Worm (Caenorhabditis elegans) whole organism, L2 larva: ENCODE results near the gene rpn-2.

Experiments
- C34F6.9 ChIP-seq: fragments of 150-350 bp; optimal IDR thresholded peaks from 2 replicates; lab custom pipeline; 2014; ENCODE audit warnings: missing biosample characterization, missing genetic modification characterization
- F13H6.1 ChIP-seq: sonication (generic microtip); optimal IDR thresholded peaks from 2 replicates; lab custom pipeline; 2016; ENCODE audit warnings: missing genetic modification characterization, missing compliant biosample characterization
- R02D3.7 ChIP-seq: fragments of 150-350 bp; optimal IDR thresholded peaks from 2 replicates; lab custom pipeline; 2014; ENCODE audit warnings: missing biosample characterization, missing genetic modification characterization
- Y55F3AM.14 ChIP-seq: fragments of 200-800 bp; sonication (Bioruptor generic); optimal IDR thresholded peaks from 2 replicates; lab custom pipeline; 2018; ENCODE audit warnings: mild to moderate bottlenecking, missing genetic modification characterization, missing compliant biosample characterization
- ZK546.5 ChIP-seq: sonication (generic microtip); optimal IDR thresholded peaks from 2 replicates; lab custom pipeline; 2017; ENCODE audit warnings: missing biosample characterization, missing genetic modification characterization
- aly-2 ChIP-seq: fragments of 150-350 bp; optimal IDR thresholded peaks from 2 replicates; lab custom pipeline; 2014; ENCODE audit warnings: missing biosample characterization, missing genetic modification characterization
- ama-1 ChIP-seq: fragments of 150-350 bp; optimal IDR thresholded peaks from 2 replicates; lab custom pipeline; 2018; ENCODE audit warnings: inconsistent platforms
- ceh-16 ChIP-seq: fragments of 150-350 bp; optimal IDR thresholded peaks from 2 replicates; lab custom pipeline; 2014; ENCODE audit warnings: missing biosample characterization, missing genetic modification characterization
- ceh-82 ChIP-seq: fragments of 150-350 bp; optimal IDR thresholded peaks from 2 replicates; lab custom pipeline; 2014; ENCODE audit warnings: missing biosample characterization, missing genetic modification characterization
- crh-2 ChIP-seq: sonication (generic microtip); optimal IDR thresholded peaks from 2 replicates; lab custom pipeline; 2017; ENCODE audit warnings: missing biosample characterization, missing genetic modification characterization
- dmd-4 ChIP-seq: sonication (generic microtip); optimal IDR thresholded peaks from 2 replicates; lab custom pipeline; 2017; ENCODE audit warnings: missing biosample characterization, missing genetic modification characterization
- elt-1 ChIP-seq: fragments of 150-350 bp; optimal IDR thresholded peaks from 2 replicates; lab custom pipeline; 2014; ENCODE audit warnings: missing biosample characterization, missing genetic modification characterization
- elt-3 ChIP-seq: sonication (generic microtip); optimal IDR thresholded peaks from 2 replicates; lab custom pipeline; 2017; ENCODE audit warnings: missing biosample characterization, missing genetic modification characterization
- fos-1 ChIP-seq: fragments of 150-350 bp; optimal IDR thresholded peaks from 2 replicates; lab custom pipeline; 2014; ENCODE audit warnings: missing biosample characterization, missing genetic modification characterization
- gmeb-1 ChIP-seq: fragments of 150-350 bp; optimal IDR thresholded peaks from 2 replicates; lab custom pipeline; 2014; ENCODE audit warnings: missing biosample characterization, missing genetic modification characterization
- lin-11 ChIP-seq: fragments of 150-350 bp; sonication (generic microtip); optimal IDR thresholded peaks from 2 replicates; lab custom pipeline; 2014; ENCODE audit warnings: missing biosample characterization, missing genetic modification characterization, inconsistent platforms, mixed read lengths
- lin-39 ChIP-seq: fragments of 150-350 bp; optimal IDR thresholded peaks from 2 replicates; lab custom pipeline; 2014; ENCODE audit warnings: missing biosample characterization, missing genetic modification reagents, missing genetic modification characterization
- lsy-2 ChIP-seq, 2 experiments: fragments of 150-350 bp in 1 of 2; sonication (generic microtip) in 1 of 2; optimal IDR thresholded peaks; 2 replicates each; lab custom pipeline; 2014 to 2017; ENCODE audit warnings: missing biosample characterization in 2 of 2, missing genetic modification characterization in 2 of 2
- mab-5 ChIP-seq: fragments of 150-350 bp; optimal IDR thresholded peaks from 2 replicates; lab custom pipeline; 2014; ENCODE audit warnings: missing biosample characterization, missing genetic modification characterization
- mbf-1 ChIP-seq: sonication (generic microtip); optimal IDR thresholded peaks from 2 replicates; lab custom pipeline; 2017; ENCODE audit warnings: missing biosample characterization, missing genetic modification characterization
- mdl-1 ChIP-seq, 2 experiments: fragments of 150-350 bp in 1 of 2; sonication (generic microtip) in 1 of 2; optimal IDR thresholded peaks; 2 replicates each; lab custom pipeline; 2017; ENCODE audit warnings: missing biosample characterization in 2 of 2, missing genetic modification characterization in 2 of 2
- nhr-10 ChIP-seq: sonication (generic microtip); optimal IDR thresholded peaks from 2 replicates; lab custom pipeline; 2017; ENCODE audit warnings: missing biosample characterization, missing genetic modification characterization
- nhr-12 ChIP-seq: fragments of 150-350 bp; optimal IDR thresholded peaks from 2 replicates; lab custom pipeline; 2014; ENCODE audit warnings: missing biosample characterization, missing genetic modification characterization
- nhr-129 ChIP-seq: fragments of 150-350 bp; optimal IDR thresholded peaks from 2 replicates; lab custom pipeline; 2014; ENCODE audit warnings: missing biosample characterization, missing genetic modification characterization
- nhr-21 ChIP-seq: fragments of 150-350 bp; optimal IDR thresholded peaks from 2 replicates; lab custom pipeline; 2014; ENCODE audit warnings: missing biosample characterization, missing genetic modification characterization
- nhr-23 ChIP-seq: fragments of 150-350 bp; optimal IDR thresholded peaks from 2 replicates; lab custom pipeline; 2014; ENCODE audit warnings: missing biosample characterization, missing genetic modification reagents, missing genetic modification characterization
- nhr-237 ChIP-seq: fragments of 150-350 bp; optimal IDR thresholded peaks from 2 replicates; lab custom pipeline; 2014; ENCODE audit warnings: missing biosample characterization, missing genetic modification characterization
- nhr-25 ChIP-seq: fragments of 150-350 bp; sonication (generic microtip); optimal IDR thresholded peaks from 3 replicates; lab custom pipeline; 2014; ENCODE audit warnings: missing biosample characterization, missing genetic modification characterization
- nhr-6 ChIP-seq: fragments of 150-350 bp; optimal IDR thresholded peaks from 2 replicates; lab custom pipeline; 2014; ENCODE audit warnings: missing biosample characterization, missing genetic modification characterization
- nhr-77 ChIP-seq: fragments of 150-350 bp; optimal IDR thresholded peaks from 2 replicates; lab custom pipeline; 2014; ENCODE audit warnings: missing biosample characterization, missing genetic modification characterization
- peb-1 ChIP-seq: fragments of 150-350 bp; optimal IDR thresholded peaks from 2 replicates; lab custom pipeline; 2014; ENCODE audit warnings: missing biosample characterization, missing genetic modification characterization
- sem-4 ChIP-seq: fragments of 150-350 bp; optimal IDR thresholded peaks from 2 replicates; lab custom pipeline; 2014; ENCODE audit warnings: missing biosample characterization, missing genetic modification reagents, missing genetic modification characterization
- skn-1 ChIP-seq: sonication (generic microtip); optimal IDR thresholded peaks from 2 replicates; lab custom pipeline; 2017; ENCODE audit warnings: missing biosample characterization, missing genetic modification characterization
- sma-3 ChIP-seq: sonication (generic microtip); optimal IDR thresholded peaks from 2 replicates; lab custom pipeline; 2016; ENCODE audit warnings: missing genetic modification reagents, missing genetic modification characterization, missing compliant biosample characterization
- sma-9 ChIP-seq, 2 experiments: fragments of 150-350 bp in 1 of 2; sonication (generic microtip) in 1 of 2; optimal IDR thresholded peaks; 2 replicates each; lab custom pipeline; 2014 to 2016; ENCODE audit warnings: missing genetic modification characterization in 2 of 2, mild to moderate bottlenecking in 1 of 2, missing biosample characterization in 1 of 2, missing compliant biosample characterization in 1 of 2, missing genetic modification reagents in 1 of 2, moderate library complexity in 1 of 2
- snpc-4 ChIP-seq: fragments of 150-350 bp; optimal IDR thresholded peaks from 2 replicates; lab custom pipeline; 2014; ENCODE audit warnings: missing biosample characterization, missing genetic modification characterization
- unc-39 ChIP-seq: fragments of 150-350 bp; optimal IDR thresholded peaks from 2 replicates; lab custom pipeline; 2014; ENCODE audit warnings: missing biosample characterization, missing genetic modification characterization
- unc-55 ChIP-seq: fragments of 150-350 bp; sonication (generic microtip); optimal IDR thresholded peaks from 3 replicates; lab custom pipeline; 2014; ENCODE audit warnings: missing biosample characterization, missing genetic modification reagents, missing genetic modification characterization
- unc-62 ChIP-seq: fragments of 150-350 bp; optimal IDR thresholded peaks from 2 replicates; lab custom pipeline; 2014; ENCODE audit warnings: missing biosample characterization, missing genetic modification reagents, missing genetic modification characterization
- zag-1 ChIP-seq: fragments of 150-350 bp; optimal IDR thresholded peaks from 2 replicates; lab custom pipeline; 2014; ENCODE audit warnings: missing biosample characterization, missing genetic modification characterization
- ztf-1 ChIP-seq: fragments of 200-800 bp; sonication (Bioruptor generic); conservative IDR thresholded peaks from 2 replicates; pipeline ENCODE4 v1.3.6; 2022; ENCODE audit warnings: missing genetic modification characterization, missing compliant biosample characterization
- ztf-11 ChIP-seq: sonication (generic microtip); optimal IDR thresholded peaks from 2 replicates; lab custom pipeline; 2017; ENCODE audit warnings: missing biosample characterization, missing genetic modification characterization
- ztf-4 ChIP-seq: fragments of 150-350 bp; optimal IDR thresholded peaks from 2 replicates; lab custom pipeline; 2014; ENCODE audit warnings: missing biosample characterization, missing genetic modification characterization

rpn-2 gene

ce11 chrIII:6168497-6169227 is 30.3 kb upstream of the rpn-2 start, which contains the start of gene efk-1:
Gene efk-1 (minus strand): TSS chrIII:6168547.
- TF ChIP-seq ama-1 (lab: Kevin White, UChicago) (peak; percentile 20), nhr-23 (tag; lab: Kevin White, UChicago) (no peak), sem-4 (no peak), peb-1 (no peak), mbf-1 (no peak), dmd-4 (tag; lab: Kevin White, UChicago) (no peak), crh-2 (tag; lab: Kevin White, UChicago) (peak; percentile 36), ceh-16 (tag; lab: Kevin White, UChicago) (no peak), ceh-82 (tag; lab: Kevin White, UChicago) (no peak), nhr-129 (tag; lab: Kevin White, UChicago) (peak; percentile 42), F13H6.1 (tag; lab: Kevin White, UChicago) (no peak), C34F6.9 (tag; lab: Kevin White, UChicago) (peak; percentile 21), mdl-1 (tag; optimal IDR thresholded peaks at IDR 0.05; lab: Kevin White, UChicago) (no peak), zag-1 (tag; lab: Kevin White, UChicago) (no peak)

ce11 chrIII:6170038-6170437 is 28.9 kb upstream of the rpn-2 start:
- TF ChIP-seq ztf-11 (tag; lab: Kevin White, UChicago) (no peak), nhr-129 (tag; lab: Kevin White, UChicago) (peak; percentile 74), crh-2 (tag; lab: Kevin White, UChicago) (peak; percentile 32), sma-9 (GFP tag; optimal IDR thresholded peaks at IDR 0.05; lab: Kevin White, UChicago) (peak; percentile 37), sma-9 (tag; optimal IDR thresholded peaks at IDR 0.05; lab: Kevin White, UChicago) (no peak), fos-1 (peak; percentile 3), Y55F3AM.14 (GFP tag; lab: Kevin White, UChicago) (no peak), ama-1 (lab: Kevin White, UChicago) (peak; percentile 56), nhr-12 (tag; lab: Kevin White, UChicago) (no peak), F13H6.1 (tag; lab: Kevin White, UChicago) (peak; percentile 46), mbf-1 (no peak), nhr-25 (peak; percentile 13), C34F6.9 (tag; lab: Kevin White, UChicago) (peak; percentile 80), mab-5 (peak; percentile 21), ceh-16 (tag; lab: Kevin White, UChicago) (no peak), lsy-2 (tag; optimal IDR thresholded peaks at IDR 0.05; lab: Kevin White, UChicago) (peak in 1 of 2 experiments; percentile 60), unc-55 (GFP tag; lab: Kevin White, UChicago) (peak; percentile 45), elt-3 (tag; lab: Kevin White, UChicago) (no peak)

ce11 chrIII:6173020-6173597 is 25.9 kb upstream of the rpn-2 start, which contains the start of the genes abcf-3 and F42A10.5:
Gene abcf-3 (plus strand): TSS chrIII:6173403.
Gene F42A10.5 (minus strand): TSS chrIII:6173477.
- TF ChIP-seq lin-11 = no peak
- peak; percentile 66 for TF ChIP-seq mab-5
- TF ChIP-seq mbf-1 = no peak
- no peak for TF ChIP-seq elt-3 (tag; lab: Kevin White, UChicago)
- no peak for TF ChIP-seq skn-1
- peak; percentile 17 for TF ChIP-seq fos-1
- TF ChIP-seq Y55F3AM.14 (GFP tag; lab: Kevin White, UChicago) = no peak
- no peak for TF ChIP-seq ceh-16 (tag; lab: Kevin White, UChicago)
- TF ChIP-seq zag-1 (tag; lab: Kevin White, UChicago) = no peak
- TF ChIP-seq unc-39 (tag; lab: Kevin White, UChicago) = no peak
- TF ChIP-seq nhr-237 = no peak
- peak; percentile 42 for TF ChIP-seq sma-3 (GFP tag; lab: Kevin White, UChicago)
- no peak for TF ChIP-seq unc-62
- no peak for TF ChIP-seq elt-1 (tag; lab: Kevin White, UChicago)
- TF ChIP-seq nhr-129 (tag; lab: Kevin White, UChicago) = peak; percentile 70
- no peak for TF ChIP-seq ztf-1 (GFP tag; lab: Robert Waterston, UW)
- TF ChIP-seq sem-4 = peak; percentile 28
- TF ChIP-seq nhr-6 (tag; lab: Kevin White, UChicago) = peak; percentile 46
- no peak for TF ChIP-seq nhr-10 (tag; lab: Kevin White, UChicago)
- TF ChIP-seq nhr-12 (tag; lab: Kevin White, UChicago) = no peak
- TF ChIP-seq aly-2 (tag; lab: Kevin White, UChicago) = no peak
- peak; percentile 17 for TF ChIP-seq ztf-4 (tag; lab: Kevin White, UChicago)
- TF ChIP-seq peb-1 = no peak
- TF ChIP-seq nhr-23 (tag; lab: Kevin White, UChicago) = no peak
- no peak for TF ChIP-seq nhr-25
- TF ChIP-seq crh-2 (tag; lab: Kevin White, UChicago) = peak; percentile 80
- peak; percentile 90 for TF ChIP-seq C34F6.9 (tag; lab: Kevin White, UChicago)
- TF ChIP-seq ztf-11 (tag; lab: Kevin White, UChicago) = no peak
- TF ChIP-seq lin-39 = no peak
- TF ChIP-seq mdl-1 (tag; optimal IDR thresholded peaks at IDR 0.05; lab: Kevin White, UChicago) = no peak
- no peak for TF ChIP-seq R02D3.7 (tag; lab: Kevin White, UChicago)
- TF ChIP-seq ama-1 (lab: Kevin White, UChicago) = no peak
- TF ChIP-seq ceh-82 (tag; lab: Kevin White, UChicago) = no peak
- no peak for TF ChIP-seq unc-55 (GFP tag; lab: Kevin White, UChicago)
- TF ChIP-seq nhr-77 = peak; percentile 38
- TF ChIP-seq nhr-21 (tag; lab: Kevin White, UChicago) = peak; percentile 57
- no peak for TF ChIP-seq ZK546.5 (tag; lab: Kevin White, UChicago)
- no peak for TF ChIP-seq snpc-4
- TF ChIP-seq F13H6.1 (tag; lab: Kevin White, UChicago) = peak; percentile 50
- TF ChIP-seq gmeb-1 = peak; percentile 78
- peak; percentile 79 to 89 for TF ChIP-seq lsy-2 (tag; optimal IDR thresholded peaks at IDR 0.05; lab: Kevin White, UChicago)
